Fruit fly (Drosophila melanogaster): Measurements from ENCODE around the gene CG12316.

CG12316 gene

DNA sequence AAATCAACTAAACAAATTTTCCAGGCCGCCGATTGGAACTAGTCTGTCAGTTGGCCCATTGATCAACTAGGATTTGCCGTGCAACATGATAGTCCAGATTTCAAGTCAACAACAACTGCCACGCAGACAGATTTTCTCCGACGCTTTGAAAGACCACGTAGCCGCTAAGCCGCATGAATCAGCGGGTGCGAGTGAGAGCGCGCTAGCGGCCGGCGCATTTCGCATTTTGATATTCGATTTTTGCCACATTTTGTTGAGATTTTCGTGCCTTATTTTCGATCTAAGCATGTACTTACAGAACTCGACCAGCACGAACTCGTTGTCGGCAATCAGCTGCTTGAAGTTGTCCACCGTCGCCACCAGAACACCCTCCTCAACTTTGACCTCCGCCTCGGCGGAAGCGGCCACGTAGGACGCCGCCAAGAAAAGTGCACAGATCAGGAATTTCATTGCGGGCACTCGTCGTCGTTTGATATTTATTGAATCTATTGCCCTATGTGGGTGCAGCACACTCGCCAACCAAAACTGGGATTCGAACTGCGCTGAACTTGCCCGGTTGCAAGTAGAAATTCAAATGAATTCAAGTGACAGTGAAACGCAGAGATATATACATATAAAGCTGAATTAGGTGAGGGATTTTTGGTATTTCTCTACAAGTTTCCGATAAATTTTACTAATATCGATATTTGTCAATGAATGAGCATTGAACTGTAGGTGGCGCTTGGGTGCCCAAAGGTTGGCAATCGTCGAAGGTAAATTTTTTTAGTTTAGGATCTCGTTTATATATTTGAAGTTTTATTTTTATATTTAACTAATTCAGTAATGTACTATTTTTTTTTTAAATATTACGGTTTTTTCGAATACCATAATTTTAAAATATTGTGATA, 5.5 kb upstream of the CG12316 start, which contains the start of gene Pdi:
TSS of gene Pdi (minus strand) at position 837 of the 887 bp plus-strand sequence.
- TF ChIP-seq CG33017 (tag; optimal IDR thresholded peaks at IDR 0.05) (peak; percentile 51), CG12768 (GFP tag; optimal IDR thresholded peaks at IDR 0.05) (peak; percentile 34), Mnt (GFP tag; optimal IDR thresholded peaks at IDR 0.05) (peak; percentile 33), Hr96 (GFP tag; optimal IDR thresholded peaks at IDR 0.05) (peak; percentile 36), kay (GFP tag; ENCODE audit: borderline replicate concordance) (peak; percentile 28), CG7101 (tag; optimal IDR thresholded peaks at IDR 0.05) (peak; percentile 53), ovo (GFP tag; optimal IDR thresholded peaks at IDR 0.05) (no peak), Clk (GFP tag; optimal IDR thresholded peaks at IDR 0.05) (no peak), CG1620 (GFP tag; optimal IDR thresholded peaks at IDR 0.05) (peak; percentile 57), toe (GFP tag; optimal IDR thresholded peaks at IDR 0.05) (peak; percentile 41), tj (GFP tag; optimal IDR thresholded peaks at IDR 0.05) (peak; percentile 77), CG5204 (GFP tag; optimal IDR thresholded peaks at IDR 0.05) (no peak), CG11617 (GFP tag; optimal IDR thresholded peaks at IDR 0.05) (no peak), Crg-1 (GFP tag; optimal IDR thresholded peaks at IDR 0.05) (peak; percentile 6), bab1 (GFP tag; optimal IDR thresholded peaks at IDR 0.05) (peak; percentile 81), CG7045 (GFP tag; optimal IDR thresholded peaks at IDR 0.05) (no peak), cic (GFP tag; optimal IDR thresholded peaks at IDR 0.05) (peak; percentile 3), CG14711 (tag; optimal IDR thresholded peaks at IDR 0.05) (no peak)

DNA sequence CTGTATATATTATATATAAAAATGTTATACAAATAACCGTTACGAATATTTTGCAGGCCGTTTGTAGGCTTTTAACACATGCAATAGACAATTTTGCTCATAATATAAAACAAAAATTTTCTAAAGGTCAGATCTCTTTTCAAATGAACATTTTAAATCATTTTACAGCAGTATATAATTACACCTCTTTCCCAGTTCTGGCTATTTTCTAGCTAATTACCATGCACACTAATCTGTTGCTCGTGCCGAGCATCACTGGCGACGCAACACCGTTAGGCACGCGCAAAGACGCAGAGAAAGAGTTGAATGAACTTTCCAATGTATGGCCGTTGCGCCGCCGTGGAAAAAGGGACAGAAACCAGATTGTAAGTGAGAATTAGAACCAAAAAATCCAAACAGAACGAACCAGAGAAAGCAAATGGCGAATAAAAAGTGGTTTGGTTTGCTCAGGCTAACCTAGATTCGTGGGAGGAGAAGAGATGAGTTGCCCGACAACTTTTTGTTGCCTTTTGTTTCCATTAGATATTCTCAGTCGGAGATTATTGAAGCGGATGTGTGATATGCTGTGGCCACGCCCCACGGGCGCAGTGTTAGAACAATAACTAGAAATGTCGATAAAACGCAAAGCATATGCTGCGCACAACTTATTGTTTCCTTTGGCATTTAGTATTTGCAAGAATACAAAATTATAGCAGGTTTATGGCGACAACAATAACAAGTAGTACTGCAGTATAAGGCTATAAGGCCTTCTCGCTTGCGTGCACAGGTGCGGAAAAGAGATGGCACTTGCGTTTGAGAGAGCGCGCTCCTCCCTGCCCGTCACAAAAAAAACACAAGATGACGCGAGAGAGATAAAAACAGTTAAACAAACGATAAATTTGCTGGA, 4.6 kb upstream of the CG12316 start:
- TF ChIP-seq CG7045 (GFP tag; optimal IDR thresholded peaks at IDR 0.05), result peak; percentile 16
- TF ChIP-seq CG11617 (GFP tag; optimal IDR thresholded peaks at IDR 0.05), result no peak
- peak; percentile 81 for TF ChIP-seq pad (GFP tag; optimal IDR thresholded peaks at IDR 0.05)
- TF ChIP-seq CG5204 (GFP tag; optimal IDR thresholded peaks at IDR 0.05), result no peak
- TF ChIP-seq ovo (GFP tag; optimal IDR thresholded peaks at IDR 0.05), result peak; percentile 42
- no peak for TF ChIP-seq toe (GFP tag; optimal IDR thresholded peaks at IDR 0.05)
- TF ChIP-seq Hr96 (GFP tag; optimal IDR thresholded peaks at IDR 0.05), result no peak
- TF ChIP-seq CG1620 (GFP tag; optimal IDR thresholded peaks at IDR 0.05), result no peak
- peak; percentile 11 for TF ChIP-seq cic (GFP tag; optimal IDR thresholded peaks at IDR 0.05)
- TF ChIP-seq Clk (GFP tag; optimal IDR thresholded peaks at IDR 0.05), result no peak
- TF ChIP-seq CG33017 (tag; optimal IDR thresholded peaks at IDR 0.05), result peak; percentile 2
- TF ChIP-seq Crg-1 (GFP tag; optimal IDR thresholded peaks at IDR 0.05), result peak; percentile 15

DNA sequence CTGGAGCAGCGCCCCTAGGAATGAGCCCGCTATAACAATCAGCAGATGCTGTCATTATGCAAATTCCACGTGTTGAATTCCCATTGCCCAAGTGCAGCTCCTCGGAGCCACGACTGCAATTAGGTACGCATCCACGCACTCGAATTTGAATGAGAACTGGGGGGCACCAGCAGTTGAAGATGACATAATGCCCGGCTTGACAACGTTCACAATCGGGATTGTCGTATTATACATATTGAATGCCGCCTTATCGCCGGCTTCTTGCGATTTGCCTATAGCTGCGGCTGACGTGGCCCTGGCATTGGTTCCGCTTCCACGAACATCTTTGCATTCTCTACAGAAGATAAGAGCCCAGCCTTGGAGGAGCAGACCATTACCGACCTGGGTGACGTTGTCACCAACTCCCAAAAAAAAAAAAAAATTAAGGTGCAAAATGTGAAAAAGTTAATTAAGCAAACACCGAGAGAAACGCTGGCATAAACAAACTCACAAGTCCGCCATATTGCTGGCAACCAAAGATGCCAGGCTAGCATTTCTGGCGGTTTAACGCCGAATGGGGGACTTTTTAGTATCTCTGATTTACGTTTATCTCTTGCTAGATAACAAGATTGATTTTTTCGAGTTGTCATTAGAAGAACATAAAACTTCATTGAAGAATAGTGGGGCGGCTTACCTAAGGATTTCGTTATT, 3.7 kb upstream of the CG12316 start:
- TF ChIP-seq tj (GFP tag; optimal IDR thresholded peaks at IDR 0.05) (peak; percentile 82), Hr96 (GFP tag; optimal IDR thresholded peaks at IDR 0.05) (no peak)

DNA sequence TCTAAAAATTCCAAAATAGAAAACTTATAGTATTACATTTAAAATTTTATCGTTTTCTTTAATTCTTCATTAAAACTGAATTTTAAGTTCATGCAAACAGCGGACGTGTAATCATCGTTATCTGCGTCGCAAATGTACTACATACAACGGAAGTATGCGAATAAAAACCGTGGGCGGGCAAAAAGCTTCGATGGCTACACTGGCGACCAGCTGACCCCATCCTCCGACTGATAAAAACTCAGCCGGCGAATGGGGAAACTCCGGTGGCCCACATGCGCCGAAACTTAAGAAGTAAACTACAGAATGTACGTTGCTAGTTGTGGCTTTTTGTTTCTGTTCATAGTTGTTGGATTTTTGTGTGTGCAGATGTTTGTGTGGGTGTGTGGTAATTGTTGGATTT, 1.1 kb upstream of the CG12316 start:
- TF ChIP-seq kay (GFP tag; ENCODE audit: borderline replicate concordance) (peak; percentile 86), CG12768 (GFP tag; optimal IDR thresholded peaks at IDR 0.05) (no peak)

DNA sequence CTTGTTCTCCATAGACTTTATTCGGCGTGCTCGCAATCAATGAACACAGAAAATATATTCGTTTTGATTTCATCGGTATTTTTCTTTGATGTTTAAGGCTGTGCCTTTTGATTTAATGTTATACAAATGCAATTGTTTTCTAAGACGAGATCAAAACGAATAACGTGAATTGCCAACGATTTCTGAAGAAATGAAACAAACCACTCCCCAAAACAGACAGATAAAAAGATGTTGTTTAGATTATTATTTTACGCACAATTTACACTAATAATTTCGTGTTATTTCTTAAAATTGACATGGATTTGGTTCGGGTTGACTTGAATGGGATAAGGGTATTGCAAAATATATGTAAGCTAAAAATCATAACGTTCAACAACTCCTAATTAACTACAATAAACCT, 5.5 kb downstream of the CG12316 start, which contains the start of gene CG13457:
TSS of gene CG13457 (minus strand) at position 101 of the 400 bp plus-strand sequence.
- no peak for TF ChIP-seq cnc (optimal IDR thresholded peaks at IDR 0.05)
- TF ChIP-seq Hr96 (GFP tag; optimal IDR thresholded peaks at IDR 0.05), result no peak
- no peak for TF ChIP-seq cic (GFP tag; optimal IDR thresholded peaks at IDR 0.05)
- TF ChIP-seq kay (GFP tag; ENCODE audit: borderline replicate concordance), result no peak
- no peak for TF ChIP-seq CG33017 (tag; optimal IDR thresholded peaks at IDR 0.05)
- TF ChIP-seq CG12768 (GFP tag; optimal IDR thresholded peaks at IDR 0.05), result no peak
- TF ChIP-seq CG5204 (GFP tag; optimal IDR thresholded peaks at IDR 0.05), result no peak
- no peak for TF ChIP-seq CG11617 (GFP tag; optimal IDR thresholded peaks at IDR 0.05)
- no peak for TF ChIP-seq Mnt (GFP tag; optimal IDR thresholded peaks at IDR 0.05)
- no peak for TF ChIP-seq CG1620 (GFP tag; optimal IDR thresholded peaks at IDR 0.05)
- no peak for TF ChIP-seq tj (GFP tag; optimal IDR thresholded peaks at IDR 0.05)
- no peak for TF ChIP-seq Crg-1 (GFP tag; optimal IDR thresholded peaks at IDR 0.05)
- no peak for TF ChIP-seq bab1 (GFP tag; optimal IDR thresholded peaks at IDR 0.05)
- TF ChIP-seq toe (GFP tag; optimal IDR thresholded peaks at IDR 0.05), result no peak
- TF ChIP-seq ovo (GFP tag; optimal IDR thresholded peaks at IDR 0.05), result no peak
- no peak for TF ChIP-seq CG7101 (tag; optimal IDR thresholded peaks at IDR 0.05)
- no peak for TF ChIP-seq CG7045 (GFP tag; optimal IDR thresholded peaks at IDR 0.05)
- TF ChIP-seq CG14711 (tag; optimal IDR thresholded peaks at IDR 0.05), result no peak

DNA sequence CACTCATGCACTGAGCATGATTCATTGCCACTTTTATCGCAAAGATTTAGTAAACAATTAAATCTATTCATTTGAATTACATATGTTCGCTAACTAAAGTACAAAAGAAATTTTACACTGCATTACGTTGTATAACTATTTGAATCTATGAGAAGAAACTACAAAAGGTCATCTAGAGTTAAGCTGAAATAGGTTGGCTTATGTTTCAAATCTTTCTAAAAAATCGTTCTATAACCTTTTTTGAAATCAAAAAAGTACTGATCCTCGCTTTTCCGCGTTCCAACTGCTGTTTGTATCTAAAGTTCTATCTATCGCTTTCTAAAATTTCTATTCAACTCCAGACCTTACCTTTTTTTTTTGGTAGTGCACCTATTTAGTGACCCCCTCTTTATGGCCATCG, 11.0 kb downstream of the CG12316 start:
- TF ChIP-seq Crg-1 (GFP tag; optimal IDR thresholded peaks at IDR 0.05) (no peak), cnc (optimal IDR thresholded peaks at IDR 0.05) (no peak), CG7101 (tag; optimal IDR thresholded peaks at IDR 0.05) (no peak)

Data from whole organism, adult.